Fruit fly (Drosophila melanogaster): ENCODE data around the gene CG7342.
A peak's percentile ranks its signal among the peaks of the same experiment; 100 is the strongest.

CG7342 gene

DNA sequence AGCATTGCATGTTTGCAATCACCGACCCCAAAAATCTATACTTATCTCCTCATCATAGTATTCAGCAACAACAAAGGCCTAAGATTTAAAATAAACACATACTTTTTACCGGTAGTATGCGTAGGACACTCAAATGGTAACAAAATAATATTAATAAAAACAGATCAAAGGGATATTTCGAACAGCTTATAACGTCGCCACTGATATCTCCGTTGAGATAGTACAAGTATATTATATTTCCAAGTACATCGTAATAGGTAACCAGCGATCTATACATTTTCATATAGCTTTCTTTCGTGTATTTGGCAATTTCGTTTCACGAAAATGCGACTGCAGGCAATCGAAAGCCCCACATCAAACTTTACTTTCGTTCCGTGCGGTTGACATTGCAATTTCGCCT, at the start of gene CG7342:
Gene CG7342, plus strand, starts transcription at position 380 of the 400 bp plus-strand sequence.
- TF ChIP-seq OdsH (GFP tag; optimal IDR thresholded peaks at IDR 0.05), result no peak
- TF ChIP-seq CG31627 (GFP tag; optimal IDR thresholded peaks at IDR 0.05), result peak; percentile 64
- no peak for TF ChIP-seq Hr38 (GFP tag; optimal IDR thresholded peaks at IDR 0.05)
- TF ChIP-seq svp (GFP tag), result peak; percentile 83
- peak; percentile 67 for TF ChIP-seq Met (GFP tag; optimal IDR thresholded peaks at IDR 0.05)
- TF ChIP-seq Sox102F (GFP tag; optimal IDR thresholded peaks at IDR 0.05), result peak; percentile 71
- peak; percentile 51 for TF ChIP-seq lz (GFP tag; optimal IDR thresholded peaks at IDR 0.05)
- peak; percentile 67 for TF ChIP-seq vri (GFP tag; optimal IDR thresholded peaks at IDR 0.05)
- TF ChIP-seq CG10631 (GFP tag; optimal IDR thresholded peaks at IDR 0.05), result no peak
- TF ChIP-seq Hr39 (GFP tag; optimal IDR thresholded peaks at IDR 0.05), result peak; percentile 65
- TF ChIP-seq Sox14 (GFP tag; optimal IDR thresholded peaks at IDR 0.05), result no peak
- peak; percentile 31 for TF ChIP-seq Ets21C (GFP tag; optimal IDR thresholded peaks at IDR 0.05)
- peak; percentile 65 for TF ChIP-seq Smox (GFP tag; optimal IDR thresholded peaks at IDR 0.05)

DNA sequence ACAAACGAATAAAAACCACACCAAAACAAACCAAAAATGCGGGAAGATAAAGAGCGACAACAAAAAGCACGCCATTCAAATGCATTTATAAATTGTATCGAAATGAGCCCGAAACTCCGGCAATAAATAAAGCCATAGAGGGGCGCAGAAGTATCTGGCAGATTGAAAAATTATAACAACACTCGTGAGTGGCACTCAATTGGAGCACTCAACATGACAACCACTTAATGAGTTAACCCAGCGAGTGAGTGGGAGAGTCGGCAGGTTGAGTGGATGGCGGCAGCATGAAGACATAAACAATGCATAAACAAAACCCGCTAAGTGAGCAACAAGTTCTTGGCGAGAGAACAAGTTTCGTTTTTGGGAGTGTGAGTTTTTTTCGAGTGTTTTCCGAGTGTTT, 34.4 kb upstream of the CG7342 start:
- TF ChIP-seq Sox14 (GFP tag; optimal IDR thresholded peaks at IDR 0.05) (no peak), dsx (GFP tag; optimal IDR thresholded peaks at IDR 0.05; ENCODE audit: poor library complexity, severe bottlenecking) (peak; percentile 13), vri (GFP tag; optimal IDR thresholded peaks at IDR 0.05) (peak; percentile 21), Blimp-1 (GFP tag; optimal IDR thresholded peaks at IDR 0.05) (peak; percentile 7), CG16779 (tag; optimal IDR thresholded peaks at IDR 0.05) (no peak), CG34406 (GFP tag; optimal IDR thresholded peaks at IDR 0.05) (no peak), Ets21C (GFP tag; optimal IDR thresholded peaks at IDR 0.05) (no peak), Hr4 (GFP tag; optimal IDR thresholded peaks at IDR 0.05) (no peak), OdsH (GFP tag; optimal IDR thresholded peaks at IDR 0.05) (no peak), Eip78C (GFP tag) (no peak), spab (GFP tag; optimal IDR thresholded peaks at IDR 0.05) (no peak), CG4318 (GFP tag; optimal IDR thresholded peaks at IDR 0.05) (no peak), Sox15 (GFP tag; optimal IDR thresholded peaks at IDR 0.05) (no peak)

DNA sequence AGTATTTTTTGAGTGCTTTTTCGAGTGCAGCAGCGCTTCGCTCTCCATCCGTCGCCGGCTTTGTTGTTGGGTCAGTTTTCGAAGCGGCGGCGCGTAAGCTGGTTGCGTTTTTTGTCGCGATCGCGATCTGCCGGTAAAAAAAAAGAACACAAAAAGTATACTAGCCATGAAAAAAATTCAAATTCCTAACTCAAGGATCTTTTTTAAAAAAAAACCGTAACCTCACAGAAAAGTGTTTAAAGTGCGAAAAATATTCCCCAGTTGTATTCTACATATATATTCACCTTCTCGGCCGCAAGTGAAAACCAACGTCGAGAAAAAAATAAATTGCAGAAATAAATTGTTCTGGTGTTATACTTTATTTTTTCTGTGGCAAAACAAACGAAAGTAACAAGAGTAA, 34.0 kb upstream of the CG7342 start:
- TF ChIP-seq svp (GFP tag) (peak; percentile 59), Smox (GFP tag; optimal IDR thresholded peaks at IDR 0.05) (no peak), Eip78C (GFP tag) (peak; percentile 64), Ets21C (GFP tag; optimal IDR thresholded peaks at IDR 0.05) (no peak), ss (GFP tag; optimal IDR thresholded peaks at IDR 0.05) (peak in 1 of 2 experiments; percentile 24), eg (GFP tag; IDR thresholded peaks at IDR 0.05) (peak; percentile 49; the same call in 1 of the 3 replicates), salr (GFP tag; optimal IDR thresholded peaks at IDR 0.05) (peak in 1 of 2 experiments; percentile 3), net (GFP tag; optimal IDR thresholded peaks at IDR 0.05) (peak; percentile 19)

DNA sequence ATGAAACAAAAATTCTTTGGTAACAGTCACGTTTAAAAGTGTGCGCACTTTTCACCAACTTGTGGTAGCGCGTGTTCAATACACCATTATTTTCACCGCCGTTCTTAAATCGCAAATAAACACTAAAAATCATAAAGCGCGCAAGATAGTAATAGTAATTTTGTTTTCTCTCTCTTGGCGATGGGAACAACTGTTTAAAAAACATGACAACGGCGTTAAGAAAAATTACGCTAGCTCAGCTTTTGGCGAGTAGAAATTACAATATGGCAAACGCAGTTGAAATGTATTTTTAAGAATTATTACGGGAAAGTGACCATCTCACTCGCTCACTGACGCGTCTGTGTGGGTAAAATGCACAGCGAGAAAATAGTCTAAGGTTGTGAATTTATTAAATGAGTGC, 33.5 kb upstream of the CG7342 start:
- TF ChIP-seq Smox (GFP tag; optimal IDR thresholded peaks at IDR 0.05), result peak; percentile 3
- TF ChIP-seq Sox14 (GFP tag; optimal IDR thresholded peaks at IDR 0.05), result no peak
- no peak for TF ChIP-seq dsx (GFP tag; optimal IDR thresholded peaks at IDR 0.05; ENCODE audit: poor library complexity, severe bottlenecking)

DNA sequence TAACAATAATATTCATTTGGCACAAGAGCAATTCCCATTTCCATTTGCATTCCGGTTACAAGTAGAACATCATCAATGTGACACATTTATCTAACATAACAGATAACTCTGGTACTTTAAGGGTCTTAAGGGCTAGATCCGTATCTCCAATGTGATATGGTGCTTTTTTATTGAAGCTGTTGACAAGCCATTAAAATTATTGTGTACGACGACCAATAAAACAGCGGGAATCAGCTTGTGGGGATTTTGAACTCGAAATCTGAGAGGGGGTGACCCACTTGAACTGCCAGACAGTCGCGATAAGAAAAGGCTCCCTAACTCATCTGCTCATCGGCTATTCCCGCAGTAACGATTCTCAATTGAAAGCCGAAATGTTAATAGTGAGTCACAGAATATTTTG, 32.0 kb upstream of the CG7342 start:
- TF ChIP-seq Ets96B (tag; optimal IDR thresholded peaks at IDR 0.05) (no peak), CG11294 (GFP tag; IDR thresholded peaks at IDR 0.05) (no peak), CG4318 (GFP tag; optimal IDR thresholded peaks at IDR 0.05) (no peak), CG8632 (GFP tag; optimal IDR thresholded peaks at IDR 0.05) (no peak), Eip93F (GFP tag; optimal IDR thresholded peaks at IDR 0.05) (no peak), svp (GFP tag) (peak; percentile 99), fkh (GFP tag; optimal IDR thresholded peaks at IDR 0.05) (peak; percentile 47), CG8319 (GFP tag; optimal IDR thresholded peaks at IDR 0.05) (no peak), CG6808 (GFP tag; optimal IDR thresholded peaks at IDR 0.05) (no peak), CG7368 (GFP tag; optimal IDR thresholded peaks at IDR 0.05) (no peak), vri (GFP tag; optimal IDR thresholded peaks at IDR 0.05) (peak; percentile 20)

All from whole organism, prepupa.